Fruit fly (Drosophila melanogaster) whole organism, embryonic: ENCODE results near the gene CG14230.

Source experiments
- Adf1 ChIP-seq: fragments of 200-800 bp; sonication (Bioruptor generic); IDR thresholded peaks from 2 replicates; pipeline ENCODE4 v1.3.6; 2022; ENCODE audit warnings: missing biosample characterization, missing genetic modification characterization
- CG10431 ChIP-seq: fragments of 200-800 bp; sonication (Bioruptor generic); optimal IDR thresholded peaks from 3 replicates; lab custom pipeline; 2018; ENCODE audit warnings: missing biosample characterization, mild to moderate bottlenecking, missing genetic modification characterization
- CG11696 ChIP-seq: fragments of 200-800 bp; sonication (Bioruptor generic); IDR thresholded peaks from 2 replicates; pipeline ENCODE4 v1.3.6; 2022; ENCODE audit warnings: missing biosample characterization, missing genetic modification characterization
- CG12219 ChIP-seq: fragments of 200-800 bp; sonication (Bioruptor generic); optimal IDR thresholded peaks from 3 replicates; lab custom pipeline; 2018; ENCODE audit warnings: missing biosample characterization, mild to moderate bottlenecking, missing genetic modification characterization
- CG14050 ChIP-seq: fragments of 200-800 bp; sonication (Bioruptor generic); IDR thresholded peaks from 3 replicates; pipeline ENCODE4 v1.3.6; 2022; ENCODE audit warnings: missing biosample characterization, missing genetic modification characterization
- CG14667 ChIP-seq: fragments of 200-800 bp; sonication (Bioruptor generic); IDR thresholded peaks from 2 replicates; pipeline ENCODE4 v1.3.6; 2022; ENCODE audit warnings: missing biosample characterization, missing genetic modification characterization
- CG14710 ChIP-seq: fragments of 200-800 bp; sonication (Bioruptor generic); optimal IDR thresholded peaks from 3 replicates; lab custom pipeline; 2019; ENCODE audit warnings: missing biosample characterization, mild to moderate bottlenecking, missing genetic modification characterization, moderate library complexity
- CG18262 ChIP-seq: fragments of 200-800 bp; optimal IDR thresholded peaks from 3 replicates; lab custom pipeline; 2019; ENCODE audit warnings: missing biosample characterization, mild to moderate bottlenecking, missing genetic modification characterization, moderate library complexity
- CG1832 ChIP-seq: fragments of 200-800 bp; sonication (Bioruptor generic); optimal IDR thresholded peaks from 2 replicates; lab custom pipeline; 2017; ENCODE audit warnings: missing biosample characterization, mild to moderate bottlenecking, missing genetic modification characterization, inconsistent platforms
- CG18764 ChIP-seq: fragments of 200-800 bp; sonication (Bioruptor generic); optimal IDR thresholded peaks from 3 replicates; lab custom pipeline; 2016; ENCODE audit warnings: missing biosample characterization, missing genetic modification characterization
- CG2889 ChIP-seq: fragments of 200-800 bp; sonication (Bioruptor generic); IDR thresholded peaks from 3 replicates; pipeline ENCODE4 v1.3.6; 2022; ENCODE audit warnings: missing biosample characterization, missing genetic modification characterization
- CG30431 ChIP-seq: fragments of 200-800 bp; sonication (Bioruptor generic); optimal IDR thresholded peaks from 2 replicates; lab custom pipeline; 2017; ENCODE audit warnings: missing biosample characterization, missing genetic modification characterization
- CG4820 ChIP-seq: fragments of 200-800 bp; sonication (Bioruptor generic); optimal IDR thresholded peaks from 3 replicates; lab custom pipeline; 2016; ENCODE audit warnings: missing biosample characterization, missing genetic modification characterization
- CG4854 ChIP-seq: fragments of 200-800 bp; sonication (Bioruptor generic); optimal IDR thresholded peaks from 2 replicates; lab custom pipeline; 2016; ENCODE audit warnings: missing biosample characterization, missing genetic modification characterization, inconsistent platforms
- CG5953 ChIP-seq: fragments of 200-800 bp; sonication (Bioruptor generic); IDR thresholded peaks from 2 replicates; pipeline ENCODE4 v1.3.6; 2022; ENCODE audit warnings: missing biosample characterization, missing genetic modification characterization
- CG7556 ChIP-seq: fragments of 200-800 bp; sonication (Bioruptor generic); optimal IDR thresholded peaks from 2 replicates; lab custom pipeline; 2017; ENCODE audit warnings: missing biosample characterization, mild to moderate bottlenecking, missing genetic modification characterization
- CG8089 ChIP-seq: fragments of 200-800 bp; sonication (Bioruptor generic); optimal IDR thresholded peaks from 3 replicates; lab custom pipeline; 2016; ENCODE audit warnings: missing biosample characterization, missing genetic modification characterization
- CG8478 ChIP-seq: fragments of >200 bp; optimal IDR thresholded peaks from 2 replicates; lab custom pipeline; 2018
- CG8765 ChIP-seq: fragments of 200-800 bp; sonication (Bioruptor generic); IDR thresholded peaks from 2 replicates; pipeline ENCODE4 v1.3.6; 2022; ENCODE audit warnings: missing biosample characterization, missing genetic modification characterization
- CG9437 ChIP-seq: fragments of 200-800 bp; sonication (Bioruptor generic); optimal IDR thresholded peaks from 2 replicates; lab custom pipeline; 2018; ENCODE audit warnings: missing biosample characterization, mild to moderate bottlenecking, missing genetic modification characterization
- CG9609 ChIP-seq: fragments of 200-800 bp; sonication (Bioruptor generic); optimal IDR thresholded peaks from 3 replicates; lab custom pipeline; 2016; ENCODE audit warnings: missing biosample characterization, missing genetic modification characterization
- CoRest ChIP-seq: fragments of 200-800 bp; sonication (Bioruptor generic); optimal IDR thresholded peaks from 3 replicates; lab custom pipeline; 2018; ENCODE audit warnings: missing biosample characterization, mild to moderate bottlenecking, missing genetic modification characterization, moderate library complexity
- D19B ChIP-seq: fragments of 200-800 bp; sonication (Bioruptor generic); optimal IDR thresholded peaks from 2 replicates; lab custom pipeline; 2017; ENCODE audit warnings: missing biosample characterization, mild to moderate bottlenecking, missing genetic modification characterization
- Dek ChIP-seq: fragments of 200-800 bp; sonication (Bioruptor generic); optimal IDR thresholded peaks from 3 replicates; lab custom pipeline; 2019; ENCODE audit warnings: missing biosample characterization, mild to moderate bottlenecking, missing genetic modification characterization, moderate library complexity
- Dll ChIP-seq: fragments of 200-800 bp; sonication (Bioruptor generic); IDR thresholded peaks from 4 replicates; pipeline ENCODE4 v1.3.6; 2022; ENCODE audit warnings: missing biosample characterization, missing genetic modification characterization; ENCODE audit not compliant: partially characterized antibody
- Dref ChIP-seq: fragments of 200-800 bp; sonication (Bioruptor generic); IDR thresholded peaks from 2 replicates; pipeline ENCODE4 v1.3.6; 2022; ENCODE audit warnings: missing biosample characterization, missing genetic modification characterization
- Elba2 ChIP-seq: fragments of 200-800 bp; sonication (Bioruptor generic); optimal IDR thresholded peaks from 3 replicates; lab custom pipeline; 2016; ENCODE audit warnings: missing biosample characterization, missing genetic modification characterization
- Ets97D ChIP-seq: fragments of 200-800 bp; sonication (Bioruptor generic); optimal IDR thresholded peaks from 3 replicates; lab custom pipeline; 2016; ENCODE audit warnings: missing biosample characterization, missing genetic modification characterization
- H15 ChIP-seq: fragments of 200-800 bp; sonication (Bioruptor generic); IDR thresholded peaks from 3 replicates; pipeline ENCODE4 v1.3.6; 2022; ENCODE audit warnings: missing biosample characterization, missing genetic modification characterization
- Hmr ChIP-seq: fragments of 200-800 bp; sonication (Bioruptor generic); optimal IDR thresholded peaks from 3 replicates; lab custom pipeline; 2017; ENCODE audit warnings: mild to moderate bottlenecking, missing biosample characterization, missing genetic modification reagents, missing genetic modification characterization
- Rx ChIP-seq: fragments of 200-800 bp; sonication (Bioruptor generic); IDR thresholded peaks from 2 replicates; pipeline ENCODE4 v1.3.6; 2022; ENCODE audit warnings: missing biosample characterization, missing genetic modification characterization
- Side ChIP-seq: fragments of 200-800 bp; sonication (Bioruptor generic); optimal IDR thresholded peaks from 2 replicates; lab custom pipeline; 2016; ENCODE audit warnings: missing biosample characterization, missing genetic modification characterization
- Six4 ChIP-seq: fragments of 200-800 bp; sonication (Bioruptor generic); optimal IDR thresholded peaks from 2 replicates; lab custom pipeline; 2016; ENCODE audit warnings: missing biosample characterization, missing genetic modification characterization
- Sry-β ChIP-seq: fragments of 200-800 bp; sonication (Bioruptor generic); optimal IDR thresholded peaks from 2 replicates; lab custom pipeline; 2018; ENCODE audit warnings: missing biosample characterization, mild to moderate bottlenecking, missing genetic modification characterization, moderate library complexity
- Ssrp ChIP-seq: fragments of 200-800 bp; sonication (Bioruptor generic); optimal IDR thresholded peaks from 2 replicates; lab custom pipeline; 2018; ENCODE audit warnings: missing biosample characterization, mild to moderate bottlenecking, missing genetic modification characterization, moderate library complexity
- Taf1 ChIP-seq: fragments of 200-800 bp; sonication (Bioruptor generic); IDR thresholded peaks from 2 replicates; pipeline ENCODE4 v1.3.6; 2022; ENCODE audit warnings: missing biosample characterization, missing genetic modification characterization
- aop ChIP-seq: fragments of 200-800 bp; sonication (Bioruptor generic); IDR thresholded peaks from 2 replicates; pipeline ENCODE4 v1.3.6; 2022; ENCODE audit warnings: missing biosample characterization, missing genetic modification characterization
- da ChIP-seq: fragments of 200-800 bp; sonication (Bioruptor generic); optimal IDR thresholded peaks from 2 replicates; lab custom pipeline; 2016; ENCODE audit warnings: missing biosample characterization, missing genetic modification characterization
- dan ChIP-seq: fragments of 200-800 bp; sonication (Bioruptor generic); IDR thresholded peaks from 2 replicates; pipeline ENCODE4 v1.3.6; 2022; ENCODE audit warnings: missing biosample characterization, missing genetic modification characterization
- eve ChIP-seq, 2 experiments: fragments of >200 bp; optimal IDR thresholded peaks; 2 replicates each; lab custom pipeline; 2017; ENCODE audit warnings: missing biosample characterization in 2 of 2, missing genetic modification characterization in 2 of 2
- fd3F ChIP-seq: fragments of 200-800 bp; sonication (Bioruptor generic); optimal IDR thresholded peaks from 2 replicates; lab custom pipeline; 2018; ENCODE audit warnings: missing biosample characterization, mild to moderate bottlenecking, missing genetic modification characterization, moderate library complexity
- ind ChIP-seq: fragments of 200-800 bp; sonication (Bioruptor generic); optimal IDR thresholded peaks from 3 replicates; lab custom pipeline; 2016; ENCODE audit warnings: missing biosample characterization, missing genetic modification characterization
- insv ChIP-seq, 2 experiments: fragments of 200-800 bp; sonication (Bioruptor generic); optimal IDR thresholded peaks; 3 replicates each; lab custom pipeline; 2016 to 2018; ENCODE audit warnings: missing biosample characterization in 2 of 2, missing genetic modification characterization in 2 of 2
- phol ChIP-seq: fragments of 200-800 bp; sonication (Bioruptor generic); optimal IDR thresholded peaks from 3 replicates; lab custom pipeline; 2018; ENCODE audit warnings: missing biosample characterization, mild to moderate bottlenecking, missing genetic modification characterization, moderate library complexity
- row ChIP-seq: fragments of 200-800 bp; sonication (Bioruptor generic); IDR thresholded peaks from 3 replicates; pipeline ENCODE4 v1.3.6; 2022; ENCODE audit warnings: missing biosample characterization, missing genetic modification characterization
- sisA ChIP-seq: fragments of 200-800 bp; sonication (Bioruptor generic); IDR thresholded peaks from 2 replicates; pipeline ENCODE4 v1.3.6; 2022; ENCODE audit warnings: missing biosample characterization, missing genetic modification characterization
- sob ChIP-seq: fragments of 200-800 bp; sonication (Bioruptor generic); IDR thresholded peaks from 2 replicates; pipeline ENCODE4 v1.3.6; 2022; ENCODE audit warnings: missing biosample characterization, missing genetic modification characterization
- sqz ChIP-seq: fragments of 200-800 bp; sonication (Bioruptor generic); optimal IDR thresholded peaks from 3 replicates; lab custom pipeline; 2018; ENCODE audit warnings: missing biosample characterization, mild to moderate bottlenecking, missing genetic modification characterization
- stc ChIP-seq: fragments of 200-800 bp; sonication (Bioruptor generic); IDR thresholded peaks from 2 replicates; pipeline ENCODE4 v1.3.6; 2022; ENCODE audit warnings: missing biosample characterization, missing genetic modification characterization
- vvl ChIP-seq: fragments of 200-800 bp; sonication (Bioruptor generic); IDR thresholded peaks from 2 replicates; pipeline ENCODE4 v1.3.6; 2022; ENCODE audit warnings: missing biosample characterization, missing genetic modification characterization
- zfh2 ChIP-seq: fragments of 200-800 bp; sonication (Bioruptor generic); optimal IDR thresholded peaks from 2 replicates; lab custom pipeline; 2016; ENCODE audit warnings: missing biosample characterization, missing genetic modification characterization

CG14230 gene

DNA sequence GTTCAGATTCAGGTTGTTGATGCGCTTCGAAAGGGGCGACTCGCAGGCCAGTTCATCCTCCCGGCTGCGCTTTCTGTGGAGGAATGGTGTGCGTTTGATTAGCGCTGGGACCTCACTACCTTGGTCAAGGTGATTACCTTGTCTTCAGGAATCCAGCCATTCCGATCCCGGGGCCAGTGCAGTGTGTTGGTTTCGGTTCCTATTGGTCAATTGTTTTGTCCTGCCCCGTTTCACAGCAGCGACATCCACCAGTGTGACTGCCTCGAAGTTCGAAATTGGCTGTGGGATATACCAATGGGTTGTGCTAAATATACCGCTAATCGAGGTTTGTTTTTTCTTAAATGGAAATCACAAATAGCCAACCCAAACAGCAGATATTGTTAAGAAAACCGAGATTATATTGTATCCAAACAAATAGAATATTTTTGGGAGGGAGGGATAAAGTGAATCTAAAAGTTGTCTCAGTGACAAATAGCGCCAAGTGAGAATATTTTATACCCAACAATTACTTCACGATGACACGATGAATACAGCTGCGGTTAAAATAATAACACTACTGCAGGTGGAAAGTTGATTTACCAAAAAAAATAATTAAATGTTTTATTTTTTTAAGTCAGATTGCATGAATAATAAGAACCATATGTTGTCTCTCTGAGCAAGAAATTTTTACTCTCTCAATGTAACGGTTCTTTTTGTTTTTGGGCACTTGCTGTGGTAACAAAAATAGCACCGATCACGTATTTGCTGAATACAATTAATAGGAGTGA, 9.0 kb upstream of the CG14230 start, which contains the start of gene CG14229 (continued):
- no peak for TF ChIP-seq H15 (GFP tag; lab: Robert Waterston, UW)
- TF ChIP-seq Dek: no peak
- peak; percentile 3 for TF ChIP-seq phol (tag; lab: Kevin White, UChicago)
- no peak for TF ChIP-seq CG18764 (GFP tag; lab: Kevin White, UChicago)
- no peak for TF ChIP-seq sob (GFP tag; lab: Robert Waterston, UW)
- no peak for TF ChIP-seq Hmr (GFP tag; lab: Kevin White, UChicago)
- no peak for TF ChIP-seq CG10431 (GFP tag; lab: Kevin White, UChicago)
- no peak for TF ChIP-seq CG12219
- TF ChIP-seq CG4854: no peak
- TF ChIP-seq eve (GFP tag; optimal IDR thresholded peaks at IDR 0.05; lab: Kevin White, UChicago): no peak
- peak; percentile 23 for TF ChIP-seq CG14710
- TF ChIP-seq sisA (GFP tag; lab: Robert Waterston, UW): peak; percentile 44
- no peak for TF ChIP-seq zfh2 (GFP tag; lab: Kevin White, UChicago)
- TF ChIP-seq CG11696 (GFP tag; lab: Robert Waterston, UW): peak; percentile 82
- TF ChIP-seq ind (GFP tag; lab: Kevin White, UChicago): peak; percentile 26
- peak; percentile 12 for TF ChIP-seq Six4
- TF ChIP-seq aop (GFP tag; lab: Robert Waterston, UW): no peak
- TF ChIP-seq Sry-β (GFP tag; lab: Kevin White, UChicago): no peak
- no peak for TF ChIP-seq CG8478 (lab: Kevin White, UChicago)
- TF ChIP-seq CG8089 (GFP tag; lab: Kevin White, UChicago): no peak
- no peak for TF ChIP-seq CG4820 (GFP tag; lab: Kevin White, UChicago)
- TF ChIP-seq Ets97D: no peak
- no peak for TF ChIP-seq Ssrp
- no peak for TF ChIP-seq CG5953 (GFP tag; lab: Robert Waterston, UW)
- TF ChIP-seq CG8765: no peak
- no peak for TF ChIP-seq CG9437 (GFP tag; lab: Kevin White, UChicago)
- 0 out of 2 replicates have a peak, but pooled peaks have one; percentile 24 for TF ChIP-seq CG14667
- no peak for TF ChIP-seq Adf1 (GFP tag; lab: Robert Waterston, UW)
- TF ChIP-seq D19B (GFP tag; lab: Kevin White, UChicago): no peak
- TF ChIP-seq Dll: 0 out of 4 replicates have a peak, but pooled peaks have one; percentile 23
- no peak for TF ChIP-seq dan (GFP tag; lab: Robert Waterston, UW)
- TF ChIP-seq CoRest (tag; lab: Kevin White, UChicago): no peak
- peak; percentile 57 for TF ChIP-seq row
- no peak for TF ChIP-seq CG1832 (GFP tag; lab: Kevin White, UChicago)
- TF ChIP-seq CG7556 (GFP tag; lab: Kevin White, UChicago): no peak
- peak; percentile 23; the same call in 1 of the 2 replicates for TF ChIP-seq vvl (GFP tag; lab: Robert Waterston, UW)
- no peak for TF ChIP-seq da (GFP tag; lab: Kevin White, UChicago)
- 0 out of 2 replicates have a peak, but pooled peaks have one; percentile 40 for TF ChIP-seq stc (GFP tag; lab: Robert Waterston, UW)
- TF ChIP-seq CG14050 (GFP tag; lab: Robert Waterston, UW): peak; percentile 13; the same call in 1 of the 3 replicates
- no peak for TF ChIP-seq CG2889 (GFP tag; lab: Robert Waterston, UW)
- no peak for TF ChIP-seq Side (GFP tag; lab: Kevin White, UChicago)
- no peak for TF ChIP-seq sqz (GFP tag; lab: Kevin White, UChicago)
- TF ChIP-seq Elba2 (GFP tag; lab: Kevin White, UChicago): peak; percentile 98
- TF ChIP-seq Dref (GFP tag; lab: Robert Waterston, UW): 0 out of 2 replicates have a peak, but pooled peaks have one; percentile 15
- no peak for TF ChIP-seq CG30431
- no peak for TF ChIP-seq Rx
- TF ChIP-seq insv (GFP tag; optimal IDR thresholded peaks at IDR 0.05; lab: Kevin White, UChicago): no peak
- TF ChIP-seq fd3F (GFP tag; lab: Kevin White, UChicago): no peak
- no peak for TF ChIP-seq Taf1 (GFP tag; lab: Robert Waterston, UW)
- peak; percentile 8 for TF ChIP-seq CG18262 (tag; lab: Kevin White, UChicago)
- TF ChIP-seq CG9609 (GFP tag; lab: Kevin White, UChicago): no peak
